Fruit fly (Drosophila melanogaster) whole organism, prepupa: ENCODE results near the gene CG3223.

Source experiments
- CG11902 ChIP-seq: fragments of 200-800 bp; sonication (Bioruptor generic); optimal IDR thresholded peaks from 3 replicates; lab custom pipeline; 2016; ENCODE audit warnings: missing biosample characterization, missing genetic modification characterization
- fd59A ChIP-seq: fragments of 200-800 bp; sonication (Bioruptor generic); optimal IDR thresholded peaks from 2 replicates; lab custom pipeline; 2017; ENCODE audit warnings: missing biosample characterization, mild to moderate bottlenecking, missing genetic modification characterization, missing genetic modification reagents

dm6 chr3R:7995722-7996121 lies 13.5 kb upstream of the CG3223 start, which contains the start of gene Elovl7:
- no peak for TF ChIP-seq CG11902 (GFP tag; lab: Kevin White, UChicago)
- TF ChIP-seq fd59A (GFP tag; lab: Kevin White, UChicago): no peak
